Worm (Caenorhabditis elegans) whole organism, mixed stage, embryonic: ENCODE measurements around the gene ykt-6.

Source experiments
- blmp-1 ChIP-seq: fragments of 150-350 bp; optimal IDR thresholded peaks from 2 replicates; lab custom pipeline; 2014; ENCODE audit warnings: missing biosample characterization, missing genetic modification characterization
- ceh-39 ChIP-seq: fragments of 150-350 bp; optimal IDR thresholded peaks from 2 replicates; lab custom pipeline; 2014; ENCODE audit warnings: missing biosample characterization, missing genetic modification characterization
- lin-13 ChIP-seq: fragments of 150-350 bp; optimal IDR thresholded peaks from 2 replicates; lab custom pipeline; 2014; ENCODE audit warnings: missing biosample characterization, missing genetic modification characterization
- mep-1 ChIP-seq: fragments of 150-350 bp; optimal IDR thresholded peaks from 2 replicates; lab custom pipeline; 2017; ENCODE audit warnings: missing biosample characterization, missing genetic modification reagents, missing genetic modification characterization, inconsistent platforms
- mls-2 ChIP-seq: sonication (generic microtip); optimal IDR thresholded peaks from 2 replicates; lab custom pipeline; 2016; ENCODE audit warnings: mild to moderate bottlenecking, missing genetic modification characterization, moderate library complexity, missing compliant biosample characterization
- nhr-76 ChIP-seq: sonication (generic microtip); optimal IDR thresholded peaks from 2 replicates; lab custom pipeline; 2017; ENCODE audit warnings: missing biosample characterization, missing genetic modification characterization
- pha-4 ChIP-seq: fragments of 150-350 bp; optimal IDR thresholded peaks from 2 replicates; lab custom pipeline; 2018; ENCODE audit warnings: missing biosample characterization, missing genetic modification reagents, missing genetic modification characterization
- sem-2 ChIP-seq: fragments of 200-800 bp; sonication (Bioruptor generic); optimal IDR thresholded peaks from 2 replicates; lab custom pipeline; 2018; ENCODE audit warnings: mild to moderate bottlenecking, missing genetic modification characterization, missing compliant biosample characterization
- snpc-4 ChIP-seq: fragments of 150-350 bp; optimal IDR thresholded peaks from 2 replicates; lab custom pipeline; 2014; ENCODE audit warnings: missing biosample characterization, missing genetic modification characterization
- unc-39 ChIP-seq: fragments of 150-350 bp; optimal IDR thresholded peaks from 2 replicates; lab custom pipeline; 2014; ENCODE audit warnings: missing biosample characterization, missing genetic modification characterization
- ztf-11 ChIP-seq: fragments of 150-350 bp; optimal IDR thresholded peaks from 2 replicates; lab custom pipeline; 2014; ENCODE audit warnings: missing biosample characterization, missing genetic modification characterization

ce11 chrIII:7314927-7315547, 27.6 kb upstream of the ykt-6 start, which contains the start of gene nspg-6:
- TF ChIP-seq mep-1 (tag; lab: Kevin White, UChicago): no peak
- TF ChIP-seq lin-13 (tag; lab: Kevin White, UChicago): no peak
- no peak for TF ChIP-seq blmp-1
- TF ChIP-seq nhr-76 (tag; lab: Kevin White, UChicago): no peak
- no peak for TF ChIP-seq ztf-11
- TF ChIP-seq unc-39: no peak
- TF ChIP-seq mls-2 (tag; lab: Kevin White, UChicago): no peak
- no peak for TF ChIP-seq snpc-4 (tag; lab: Kevin White, UChicago)
- no peak for TF ChIP-seq sem-2 (GFP tag; lab: Kevin White, UChicago)
- no peak for TF ChIP-seq ceh-39 (tag; lab: Kevin White, UChicago)
- TF ChIP-seq pha-4 (tag; lab: Kevin White, UChicago): no peak
